Fruit fly (Drosophila melanogaster): ENCODE measurements around the gene xit.

Gene xit

dm6 chrX:6852574-6852973 is 31.8 kb downstream of the xit start (continued):
- TF ChIP-seq CG17385 (GFP tag; optimal IDR thresholded peaks at IDR 0.05): peak; percentile 83
- TF ChIP-seq CG30403 (GFP tag; optimal IDR thresholded peaks at IDR 0.05): peak; percentile 94
- TF ChIP-seq tio (GFP tag; optimal IDR thresholded peaks at IDR 0.05): peak; percentile 88
- TF ChIP-seq D19B (GFP tag; optimal IDR thresholded peaks at IDR 0.05): peak; percentile 83
- peak; percentile 90 for TF ChIP-seq CG4424 (GFP tag; optimal IDR thresholded peaks at IDR 0.05)
- TF ChIP-seq Dfd (GFP tag; optimal IDR thresholded peaks at IDR 0.05): peak in 1 of 2 experiments; percentile 48
- peak; percentile 30 for TF ChIP-seq MESR4 (GFP tag; optimal IDR thresholded peaks at IDR 0.05)
- TF ChIP-seq Dip3 (GFP tag; optimal IDR thresholded peaks at IDR 0.05): peak; percentile 93
- TF ChIP-seq Bteb2 (GFP tag; optimal IDR thresholded peaks at IDR 0.05): peak; percentile 84
- peak; percentile 40; the same call in 1 of the 2 replicates for TF ChIP-seq unc-4 (GFP tag; IDR thresholded peaks at IDR 0.05; ENCODE audit: partially characterized antibody)
- peak; percentile 83 for TF ChIP-seq Rx (GFP tag; IDR thresholded peaks at IDR 0.05)
- TF ChIP-seq wor (GFP tag; IDR thresholded peaks at IDR 0.05): peak; percentile 71

- TF ChIP-seq CG4328 (GFP tag; optimal IDR thresholded peaks at IDR 0.05): peak; percentile 36
- TF ChIP-seq BtbVII (GFP tag; optimal IDR thresholded peaks at IDR 0.05): no peak
- no peak for TF ChIP-seq shn (GFP tag; optimal IDR thresholded peaks at IDR 0.05)
- peak; percentile 66; the same call in 1 of the 2 replicates for TF ChIP-seq CG32767 (GFP tag; IDR thresholded peaks at IDR 0.05)
- peak; percentile 57; the same call in 1 of the 3 replicates for TF ChIP-seq CG2199 (GFP tag; IDR thresholded peaks at IDR 0.05)
- TF ChIP-seq sug (tag; optimal IDR thresholded peaks at IDR 0.05): peak; percentile 53
- no peak for TF ChIP-seq CG3838 (GFP tag; optimal IDR thresholded peaks at IDR 0.05)
- peak; percentile 98 for TF ChIP-seq pros (GFP tag; optimal IDR thresholded peaks at IDR 0.05)
- TF ChIP-seq CG34376 (GFP tag; optimal IDR thresholded peaks at IDR 0.05): peak; percentile 77
- peak; percentile 24 for TF ChIP-seq CG3163 (GFP tag; optimal IDR thresholded peaks at IDR 0.05)
- no peak for TF ChIP-seq CG8281 (tag; optimal IDR thresholded peaks at IDR 0.05)
- no peak for TF ChIP-seq ac (GFP tag; optimal IDR thresholded peaks at IDR 0.05)
- TF ChIP-seq chm (GFP tag; IDR thresholded peaks at IDR 0.05): peak; percentile 77; the same call in 1 of the 2 replicates
- TF ChIP-seq CG13123 (GFP tag; optimal IDR thresholded peaks at IDR 0.05): no peak
- no peak for TF ChIP-seq NfI (GFP tag; optimal IDR thresholded peaks at IDR 0.05)
- no peak for TF ChIP-seq Oaz (GFP tag; IDR thresholded peaks at IDR 0.05)
- TF ChIP-seq Gug (GFP tag; IDR thresholded peaks at IDR 0.05): no peak
- TF ChIP-seq ap (GFP tag; IDR thresholded peaks at IDR 0.05): no peak
- TF ChIP-seq sqz (GFP tag; optimal IDR thresholded peaks at IDR 0.05): peak; percentile 52
- no peak for TF ChIP-seq fru (optimal IDR thresholded peaks at IDR 0.05)
- TF ChIP-seq CG2875 (GFP tag; optimal IDR thresholded peaks at IDR 0.05): no peak
- peak; percentile 42; the same call in 1 of the 3 replicates for TF ChIP-seq ci (GFP tag; IDR thresholded peaks at IDR 0.05)
- no peak for TF ChIP-seq dpn (GFP tag; optimal IDR thresholded peaks at IDR 0.05)
- no peak for TF ChIP-seq CG9437 (GFP tag; optimal IDR thresholded peaks at IDR 0.05)
- no peak for TF ChIP-seq CG10321 (GFP tag; IDR thresholded peaks at IDR 0.05)
- no peak for TF ChIP-seq dan (GFP tag; IDR thresholded peaks at IDR 0.05)
- TF ChIP-seq lola (GFP tag; optimal IDR thresholded peaks at IDR 0.05): no peak
- peak; percentile 36 for TF ChIP-seq sens (GFP tag)
- TF ChIP-seq CG17328 (GFP tag; IDR thresholded peaks at IDR 0.05): no peak
- TF ChIP-seq cad (GFP tag; optimal IDR thresholded peaks at IDR 0.05): peak; percentile 82
- peak; percentile 39 for TF ChIP-seq CG7987 (GFP tag; optimal IDR thresholded peaks at IDR 0.05)
- peak; percentile 22 for TF ChIP-seq ftz-f1 (GFP tag; optimal IDR thresholded peaks at IDR 0.05)
- no peak for TF ChIP-seq HmgD (GFP tag; optimal IDR thresholded peaks at IDR 0.05)
- peak; percentile 26 for TF ChIP-seq CoRest (tag; optimal IDR thresholded peaks at IDR 0.05)
- peak; percentile 46 for TF ChIP-seq HmgZ (tag; optimal IDR thresholded peaks at IDR 0.05)
- TF ChIP-seq CG6175 (GFP tag; IDR thresholded peaks at IDR 0.05): 0 out of 3 replicates have a peak, but pooled peaks have one; percentile 40
- TF ChIP-seq danr (GFP tag; IDR thresholded peaks at IDR 0.05): no peak
- peak; percentile 54 for TF ChIP-seq B-H2 (GFP tag; optimal IDR thresholded peaks at IDR 0.05)
- TF ChIP-seq ranshi (GFP tag; IDR thresholded peaks at IDR 0.05): no peak
- TF ChIP-seq row (GFP tag; IDR thresholded peaks at IDR 0.05): peak; percentile 34; the same call in 1 of the 3 replicates
Observed at dm6 chrX:6853384-6853783, 32.6 kb downstream of the xit start.
